Worm (Caenorhabditis elegans) whole organism, L2 larva: ENCODE results near the gene C16C8.26.
"Not testable (repeated sequence)": the region's sequence is repeated elsewhere in the genome, so short reads cannot be mapped to it uniquely, and the experiment has no call there.

Experiments used
- C34F6.9 ChIP-seq: fragments of 150-350 bp; optimal IDR thresholded peaks from 2 replicates; lab custom pipeline; 2014; ENCODE audit warnings: missing biosample characterization, missing genetic modification characterization
- F13H6.1 ChIP-seq: sonication (generic microtip); optimal IDR thresholded peaks from 2 replicates; lab custom pipeline; 2016; ENCODE audit warnings: missing genetic modification characterization, missing compliant biosample characterization
- Y55F3AM.14 ChIP-seq: fragments of 200-800 bp; sonication (Bioruptor generic); optimal IDR thresholded peaks from 2 replicates; lab custom pipeline; 2018; ENCODE audit warnings: mild to moderate bottlenecking, missing genetic modification characterization, missing compliant biosample characterization
- ZK546.5 ChIP-seq: sonication (generic microtip); optimal IDR thresholded peaks from 2 replicates; lab custom pipeline; 2017; ENCODE audit warnings: missing biosample characterization, missing genetic modification characterization
- ama-1 ChIP-seq: fragments of 150-350 bp; optimal IDR thresholded peaks from 2 replicates; lab custom pipeline; 2018; ENCODE audit warnings: inconsistent platforms
- blmp-1 ChIP-seq: sonication (generic microtip); optimal IDR thresholded peaks from 2 replicates; lab custom pipeline; 2017; ENCODE audit warnings: missing genetic modification characterization, mild to moderate bottlenecking, missing compliant biosample characterization, antibody characterized with exemption, moderate library complexity; ENCODE audit not compliant: insufficient read depth
- ceh-16 ChIP-seq: fragments of 150-350 bp; optimal IDR thresholded peaks from 2 replicates; lab custom pipeline; 2014; ENCODE audit warnings: missing biosample characterization, missing genetic modification characterization
- ceh-82 ChIP-seq: fragments of 150-350 bp; optimal IDR thresholded peaks from 2 replicates; lab custom pipeline; 2014; ENCODE audit warnings: missing biosample characterization, missing genetic modification characterization
- crh-2 ChIP-seq: sonication (generic microtip); optimal IDR thresholded peaks from 2 replicates; lab custom pipeline; 2017; ENCODE audit warnings: missing biosample characterization, missing genetic modification characterization
- elt-1 ChIP-seq: fragments of 150-350 bp; optimal IDR thresholded peaks from 2 replicates; lab custom pipeline; 2014; ENCODE audit warnings: missing biosample characterization, missing genetic modification characterization
- elt-3 ChIP-seq: sonication (generic microtip); optimal IDR thresholded peaks from 2 replicates; lab custom pipeline; 2017; ENCODE audit warnings: missing biosample characterization, missing genetic modification characterization
- fos-1 ChIP-seq: fragments of 150-350 bp; optimal IDR thresholded peaks from 2 replicates; lab custom pipeline; 2014; ENCODE audit warnings: missing biosample characterization, missing genetic modification characterization
- gmeb-1 ChIP-seq: fragments of 150-350 bp; optimal IDR thresholded peaks from 2 replicates; lab custom pipeline; 2014; ENCODE audit warnings: missing biosample characterization, missing genetic modification characterization
- lin-11 ChIP-seq: fragments of 150-350 bp; sonication (generic microtip); optimal IDR thresholded peaks from 2 replicates; lab custom pipeline; 2014; ENCODE audit warnings: missing biosample characterization, missing genetic modification characterization, inconsistent platforms, mixed read lengths
- lin-13 ChIP-seq: fragments of 150-350 bp; optimal IDR thresholded peaks from 2 replicates; lab custom pipeline; 2014; ENCODE audit warnings: missing biosample characterization, missing genetic modification reagents, missing genetic modification characterization
- lin-39 ChIP-seq: fragments of 150-350 bp; optimal IDR thresholded peaks from 2 replicates; lab custom pipeline; 2014; ENCODE audit warnings: missing biosample characterization, missing genetic modification reagents, missing genetic modification characterization
- lsy-2 ChIP-seq, 2 experiments: fragments of 150-350 bp in 1 of 2; sonication (generic microtip) in 1 of 2; optimal IDR thresholded peaks; 2 replicates each; lab custom pipeline; 2014 to 2017; ENCODE audit warnings: missing biosample characterization in 2 of 2, missing genetic modification characterization in 2 of 2
- mab-5 ChIP-seq: fragments of 150-350 bp; optimal IDR thresholded peaks from 2 replicates; lab custom pipeline; 2014; ENCODE audit warnings: missing biosample characterization, missing genetic modification characterization
- mbf-1 ChIP-seq: sonication (generic microtip); optimal IDR thresholded peaks from 2 replicates; lab custom pipeline; 2017; ENCODE audit warnings: missing biosample characterization, missing genetic modification characterization
- nhr-12 ChIP-seq: fragments of 150-350 bp; optimal IDR thresholded peaks from 2 replicates; lab custom pipeline; 2014; ENCODE audit warnings: missing biosample characterization, missing genetic modification characterization
- nhr-129 ChIP-seq: fragments of 150-350 bp; optimal IDR thresholded peaks from 2 replicates; lab custom pipeline; 2014; ENCODE audit warnings: missing biosample characterization, missing genetic modification characterization
- nhr-21 ChIP-seq: fragments of 150-350 bp; optimal IDR thresholded peaks from 2 replicates; lab custom pipeline; 2014; ENCODE audit warnings: missing biosample characterization, missing genetic modification characterization
- nhr-25 ChIP-seq: fragments of 150-350 bp; sonication (generic microtip); optimal IDR thresholded peaks from 3 replicates; lab custom pipeline; 2014; ENCODE audit warnings: missing biosample characterization, missing genetic modification characterization
- sem-4 ChIP-seq: fragments of 150-350 bp; optimal IDR thresholded peaks from 2 replicates; lab custom pipeline; 2014; ENCODE audit warnings: missing biosample characterization, missing genetic modification reagents, missing genetic modification characterization
- skn-1 ChIP-seq: sonication (generic microtip); optimal IDR thresholded peaks from 2 replicates; lab custom pipeline; 2017; ENCODE audit warnings: missing biosample characterization, missing genetic modification characterization
- sma-3 ChIP-seq: sonication (generic microtip); optimal IDR thresholded peaks from 2 replicates; lab custom pipeline; 2016; ENCODE audit warnings: missing genetic modification reagents, missing genetic modification characterization, missing compliant biosample characterization
- sma-9 ChIP-seq, 2 experiments: fragments of 150-350 bp in 1 of 2; sonication (generic microtip) in 1 of 2; optimal IDR thresholded peaks; 2 replicates each; lab custom pipeline; 2014 to 2016; ENCODE audit warnings: missing genetic modification characterization in 2 of 2, mild to moderate bottlenecking in 1 of 2, missing biosample characterization in 1 of 2, missing compliant biosample characterization in 1 of 2, missing genetic modification reagents in 1 of 2, moderate library complexity in 1 of 2
- snpc-4 ChIP-seq: fragments of 150-350 bp; optimal IDR thresholded peaks from 2 replicates; lab custom pipeline; 2014; ENCODE audit warnings: missing biosample characterization, missing genetic modification characterization
- unc-55 ChIP-seq: fragments of 150-350 bp; sonication (generic microtip); optimal IDR thresholded peaks from 3 replicates; lab custom pipeline; 2014; ENCODE audit warnings: missing biosample characterization, missing genetic modification reagents, missing genetic modification characterization
- unc-62 ChIP-seq: fragments of 150-350 bp; optimal IDR thresholded peaks from 2 replicates; lab custom pipeline; 2014; ENCODE audit warnings: missing biosample characterization, missing genetic modification reagents, missing genetic modification characterization
- zag-1 ChIP-seq: fragments of 150-350 bp; optimal IDR thresholded peaks from 2 replicates; lab custom pipeline; 2014; ENCODE audit warnings: missing biosample characterization, missing genetic modification characterization
- ztf-1 ChIP-seq: fragments of 200-800 bp; sonication (Bioruptor generic); conservative IDR thresholded peaks from 2 replicates; pipeline ENCODE4 v1.3.6; 2022; ENCODE audit warnings: missing genetic modification characterization, missing compliant biosample characterization
- ztf-4 ChIP-seq: fragments of 150-350 bp; optimal IDR thresholded peaks from 2 replicates; lab custom pipeline; 2014; ENCODE audit warnings: missing biosample characterization, missing genetic modification characterization

C16C8.26 gene

ce11 chrII:3502520-3503323 is 44.6 kb upstream of the C16C8.26 start, which contains the start of the genes col-71 and Y49F6B.2 (continued):
- TF ChIP-seq F13H6.1 (peak; percentile 74), sem-4 (tag; lab: Kevin White, UChicago) (peak; percentile 47)

DNA sequence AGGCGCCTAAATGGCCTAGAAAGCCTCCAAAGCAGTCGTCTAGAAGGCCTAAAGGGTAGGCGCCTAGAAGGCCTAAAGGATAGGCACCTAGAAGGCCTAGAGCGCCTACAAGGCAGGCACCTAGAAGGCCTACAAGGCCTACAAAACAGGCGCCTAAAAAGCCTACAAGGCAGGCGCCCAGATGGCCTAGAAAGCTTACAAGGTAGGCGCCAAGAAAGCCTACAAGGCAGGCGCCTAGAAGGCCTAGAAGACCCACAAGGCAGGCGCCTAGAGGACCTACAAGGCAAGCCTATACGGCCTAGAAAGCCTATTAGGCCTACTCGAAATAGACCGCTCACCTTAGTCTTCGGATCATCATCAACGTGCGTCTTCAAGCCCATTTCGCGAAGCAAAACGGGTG is 43.9 kb upstream of the C16C8.26 start:
- TF ChIP-seq elt-3 (no peak), nhr-129 (tag; lab: Kevin White, UChicago) (no peak), gmeb-1 (tag; lab: Kevin White, UChicago) (no peak), sma-9 (GFP tag; optimal IDR thresholded peaks at IDR 0.05; lab: Kevin White, UChicago) (no peak), sma-9 (tag; optimal IDR thresholded peaks at IDR 0.05; lab: Kevin White, UChicago) (no peak), skn-1 (tag; lab: Kevin White, UChicago) (no peak), elt-1 (no peak), lsy-2 (tag; optimal IDR thresholded peaks at IDR 0.05; lab: Kevin White, UChicago) (no peak), fos-1 (no peak), crh-2 (tag; lab: Kevin White, UChicago) (no peak)

DNA sequence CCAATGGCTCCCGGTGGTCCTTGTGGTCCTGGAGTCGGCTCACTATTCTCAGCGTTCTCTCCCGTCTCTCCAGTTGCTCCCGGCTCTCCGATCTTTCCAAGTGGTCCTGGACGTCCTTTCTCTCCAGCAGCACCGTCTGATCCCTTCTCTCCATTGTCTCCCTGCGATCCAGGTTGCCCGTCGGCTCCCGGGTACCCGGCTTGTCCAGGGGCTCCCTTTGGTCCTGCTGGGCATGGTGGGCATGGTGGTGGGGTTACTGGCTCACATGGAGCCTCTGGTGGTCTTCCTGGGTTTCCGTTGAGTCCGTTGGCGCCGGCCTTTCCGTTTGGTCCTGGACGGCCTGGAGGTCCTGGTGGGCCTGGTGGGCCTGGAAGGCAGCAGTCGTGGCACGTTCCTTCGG is 42.3 kb upstream of the C16C8.26 start:
- TF ChIP-seq lsy-2 (tag; optimal IDR thresholded peaks at IDR 0.05; lab: Kevin White, UChicago) (no peak), snpc-4 (tag; lab: Kevin White, UChicago) (no peak), gmeb-1 (tag; lab: Kevin White, UChicago) (no peak), ceh-16 (tag; lab: Kevin White, UChicago) (no peak), zag-1 (tag; lab: Kevin White, UChicago) (no peak), Y55F3AM.14 (GFP tag; lab: Kevin White, UChicago) (no peak), crh-2 (tag; lab: Kevin White, UChicago) (no peak)

- no peak for TF ChIP-seq blmp-1 (tag; lab: Kevin White, UChicago)
- no peak for TF ChIP-seq unc-62
- no peak for TF ChIP-seq lin-11 (tag; lab: Kevin White, UChicago)
- TF ChIP-seq crh-2 (tag; lab: Kevin White, UChicago): no peak
- no peak for TF ChIP-seq elt-1
- TF ChIP-seq ZK546.5 (tag; lab: Kevin White, UChicago): no peak
- TF ChIP-seq nhr-21 (tag; lab: Kevin White, UChicago): no peak
- TF ChIP-seq mab-5: no peak
- TF ChIP-seq ama-1: no peak
- TF ChIP-seq ceh-16 (tag; lab: Kevin White, UChicago): no peak
- TF ChIP-seq nhr-12: no peak
Observed at ce11 chrII:3499386-3499785, 41.3 kb upstream of the C16C8.26 start, which contains the start of gene Y49F6B.9. TSS of gene Y49F6B.9 (minus strand) at chrII:3499387.

DNA sequence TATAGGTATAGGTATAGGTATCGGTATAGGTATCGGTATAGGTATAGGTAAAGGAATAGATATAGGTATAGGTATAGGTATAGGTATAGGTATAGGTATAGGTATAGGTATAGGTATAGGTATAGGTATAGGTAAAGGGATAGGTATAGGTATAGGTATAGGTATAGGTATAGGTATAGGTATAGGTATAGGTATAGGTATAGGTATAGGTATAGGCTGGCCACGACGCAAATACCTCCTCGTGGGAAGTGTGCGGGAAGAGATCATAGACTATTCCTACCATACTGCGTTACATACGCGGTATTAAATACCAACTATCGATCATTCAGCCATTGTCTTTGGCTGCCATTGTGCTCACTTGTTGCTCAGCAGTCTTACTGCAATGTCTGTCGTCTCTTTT is 32.7 kb upstream of the C16C8.26 start, which contains the start of gene fbxb-112:
Gene fbxb-112, plus strand, starts transcription at position 301 of the 400 bp plus-strand sequence.
- TF ChIP-seq sma-9 (GFP tag; optimal IDR thresholded peaks at IDR 0.05; lab: Kevin White, UChicago); sma-9 (tag; optimal IDR thresholded peaks at IDR 0.05; lab: Kevin White, UChicago); lin-39; crh-2 (tag; lab: Kevin White, UChicago): not testable (repeated sequence)

DNA sequence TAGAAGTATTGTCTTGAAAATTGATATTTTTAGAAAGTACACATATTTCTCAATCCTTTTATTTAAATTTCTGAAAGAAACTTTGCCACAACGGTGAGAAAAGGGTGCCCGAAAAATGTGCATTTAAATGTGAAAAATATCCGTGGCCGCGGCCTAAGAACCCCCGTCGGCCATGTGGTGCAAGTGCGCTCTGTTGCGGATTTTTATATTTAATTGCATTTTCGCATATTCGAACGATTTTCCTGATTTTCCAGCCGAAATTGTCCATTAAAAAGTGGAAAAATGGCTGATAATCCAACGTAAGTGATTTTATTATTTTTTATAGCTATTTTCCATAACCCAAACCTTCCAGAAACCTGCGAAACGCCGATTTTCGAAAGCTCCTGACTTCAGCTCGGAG is 24.1 kb upstream of the C16C8.26 start, which contains the start of gene smu-2:
Gene smu-2, plus strand, starts transcription at position 178 of the 400 bp plus-strand sequence.
- no peak for TF ChIP-seq ztf-1 (GFP tag; lab: Robert Waterston, UW)
- TF ChIP-seq nhr-12: no peak
- no peak for TF ChIP-seq mbf-1 (tag; lab: Kevin White, UChicago)
- TF ChIP-seq nhr-129 (tag; lab: Kevin White, UChicago): no peak
- TF ChIP-seq skn-1 (tag; lab: Kevin White, UChicago): no peak
- peak in 1 of 2 experiments; percentile 37 for TF ChIP-seq lsy-2 (tag; optimal IDR thresholded peaks at IDR 0.05; lab: Kevin White, UChicago)
- no peak for TF ChIP-seq lin-11 (tag; lab: Kevin White, UChicago)
- TF ChIP-seq zag-1 (tag; lab: Kevin White, UChicago): no peak
- TF ChIP-seq ama-1: no peak
- peak; percentile 53 for TF ChIP-seq sma-3
- TF ChIP-seq C34F6.9 (tag; lab: Kevin White, UChicago): peak; percentile 67
- TF ChIP-seq lin-13 (GFP tag; lab: Kevin White, UChicago): peak; percentile 74
- no peak for TF ChIP-seq nhr-25
- TF ChIP-seq F13H6.1: peak; percentile 41
- no peak for TF ChIP-seq ceh-82
- TF ChIP-seq unc-55: peak; percentile 79
- TF ChIP-seq ztf-4 (tag; lab: Kevin White, UChicago): no peak
- no peak for TF ChIP-seq blmp-1 (tag; lab: Kevin White, UChicago)
- TF ChIP-seq unc-62: no peak
- no peak for TF ChIP-seq elt-3
- peak; percentile 27 for TF ChIP-seq mab-5
